Fruit fly (Drosophila melanogaster): Measurements from ENCODE around the gene Abca3.

DNA sequence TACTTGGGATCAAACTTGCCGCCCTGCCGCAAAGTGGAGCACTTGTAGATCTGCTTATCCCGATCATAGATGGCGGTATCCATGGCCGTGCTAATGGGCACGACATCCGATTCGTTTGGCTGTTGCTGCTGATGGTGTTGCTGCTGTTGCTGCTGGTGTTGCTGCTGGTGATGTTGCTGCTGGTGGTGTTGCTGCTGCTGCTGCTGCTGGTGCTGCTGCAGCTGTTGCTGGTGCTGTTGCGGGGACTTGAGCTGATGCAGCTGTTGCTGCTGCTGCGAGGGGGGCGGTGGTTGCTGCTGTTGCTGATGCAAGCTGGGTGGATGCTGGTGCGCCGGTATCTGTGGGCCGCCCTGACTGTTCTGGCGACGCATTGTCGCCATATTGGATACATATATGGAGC is 26.7 kb upstream of the Abca3 start:
- TF ChIP-seq CTCF (optimal IDR thresholded peaks at IDR 0.05) (no peak), CG8478 (optimal IDR thresholded peaks at IDR 0.05) (no peak)
